Worm (Caenorhabditis elegans) whole organism, late embryonic: ENCODE measurements around the gene K12H4.6.

Source experiments
- ama-1 ChIP-seq: fragments of 150-350 bp; optimal IDR thresholded peaks from 2 replicates; lab custom pipeline; 2014
- ceh-31 ChIP-seq: sonication (generic microtip); optimal IDR thresholded peaks from 2 replicates; lab custom pipeline; 2016; ENCODE audit warnings: missing genetic modification characterization, missing compliant biosample characterization
- dve-1 ChIP-seq: sonication (generic microtip); optimal IDR thresholded peaks from 2 replicates; lab custom pipeline; 2017; ENCODE audit warnings: antibody characterized with exemption, mild to moderate bottlenecking, missing genetic modification characterization, missing compliant biosample characterization
- hlh-6 ChIP-seq: sonication (generic microtip); optimal IDR thresholded peaks from 2 replicates; lab custom pipeline; 2016; ENCODE audit warnings: missing genotype, missing genetic modification characterization, missing compliant biosample characterization
- lin-11 ChIP-seq: fragments of 200-800 bp; sonication (Bioruptor generic); optimal IDR thresholded peaks from 2 replicates; lab custom pipeline; 2018; ENCODE audit warnings: mild to moderate bottlenecking, missing genetic modification characterization, missing compliant biosample characterization
- nfya-1 ChIP-seq: sonication (generic microtip); optimal IDR thresholded peaks from 2 replicates; lab custom pipeline; 2017; ENCODE audit warnings: missing genetic modification characterization, mild to moderate bottlenecking, missing compliant biosample characterization, antibody characterized with exemption, moderate library complexity
- nhr-11 ChIP-seq: fragments of 150-350 bp; optimal IDR thresholded peaks from 2 replicates; lab custom pipeline; 2014; ENCODE audit warnings: missing biosample characterization, missing genetic modification characterization
- pat-9 ChIP-seq: fragments of 200-800 bp; sonication (Bioruptor generic); optimal IDR thresholded peaks from 2 replicates; lab custom pipeline; 2018; ENCODE audit warnings: mild to moderate bottlenecking, missing genetic modification characterization, moderate library complexity, missing compliant biosample characterization
- rnt-1 ChIP-seq: sonication (generic microtip); optimal IDR thresholded peaks from 2 replicates; lab custom pipeline; 2016; ENCODE audit warnings: missing genetic modification characterization, missing compliant biosample characterization
- unc-42 ChIP-seq: sonication (generic microtip); optimal IDR thresholded peaks from 2 replicates; lab custom pipeline; 2016; ENCODE audit warnings: missing genotype, missing genetic modification characterization, missing compliant biosample characterization
- unc-55 ChIP-seq: sonication (generic microtip); optimal IDR thresholded peaks from 2 replicates; lab custom pipeline; 2017; ENCODE audit warnings: missing biosample characterization, missing genetic modification reagents, missing genetic modification characterization

ce11 chrIII:8033534-8033933 lies 9.1 kb downstream of the K12H4.6 start, which contains the start of gene F44B9.10:
- TF ChIP-seq ama-1 (lab: Kevin White, UChicago) (no peak), hlh-6 (tag; lab: Kevin White, UChicago) (no peak), nfya-1 (tag; lab: Kevin White, UChicago) (no peak), lin-11 (tag; lab: Kevin White, UChicago) (no peak), nhr-11 (no peak), rnt-1 (tag; lab: Kevin White, UChicago) (no peak), unc-42 (tag; lab: Kevin White, UChicago) (no peak), pat-9 (tag; lab: Kevin White, UChicago) (no peak), dve-1 (tag; lab: Kevin White, UChicago) (no peak), unc-55 (GFP tag; lab: Kevin White, UChicago) (no peak), ceh-31 (tag; lab: Kevin White, UChicago) (no peak)
